Fruit fly (Drosophila melanogaster) whole organism, embryonic: ENCODE data around the gene papi.

ENCODE experiments used
- Aef1 ChIP-seq: fragments of 200-800 bp; sonication (Bioruptor generic); IDR thresholded peaks from 3 replicates; pipeline ENCODE4 v1.3.6; 2022; ENCODE audit warnings: missing biosample characterization, missing genetic modification characterization
- Bgb ChIP-seq: fragments of 200-800 bp; sonication (Bioruptor generic); IDR thresholded peaks from 2 replicates; pipeline ENCODE4 v1.3.6; 2022; ENCODE audit warnings: missing biosample characterization, missing genetic modification characterization; ENCODE audit not compliant: partially characterized antibody
- CG11560 ChIP-seq: fragments of 200-800 bp; sonication (Bioruptor generic); IDR thresholded peaks from 3 replicates; pipeline ENCODE4 v1.3.6; 2022; ENCODE audit warnings: missing biosample characterization, missing genetic modification characterization
- CG12391 ChIP-seq: fragments of 200-800 bp; sonication (Bioruptor generic); optimal IDR thresholded peaks from 3 replicates; lab custom pipeline; 2018; ENCODE audit warnings: missing biosample characterization, mild to moderate bottlenecking, missing genetic modification characterization, moderate library complexity
- CG13287 ChIP-seq: fragments of 200-800 bp; sonication (Bioruptor generic); IDR thresholded peaks from 2 replicates; pipeline ENCODE4 v1.3.6; 2022; ENCODE audit warnings: missing biosample characterization, missing genetic modification characterization; ENCODE audit not compliant: partially characterized antibody
- CG13424 ChIP-seq: fragments of 200-800 bp; sonication (Bioruptor generic); optimal IDR thresholded peaks from 2 replicates; lab custom pipeline; 2019; ENCODE audit warnings: missing biosample characterization, mild to moderate bottlenecking, missing genetic modification characterization, moderate library complexity
- CG14441 ChIP-seq: fragments of 200-800 bp; sonication (Bioruptor generic); IDR thresholded peaks from 2 replicates; pipeline ENCODE4 v1.3.6; 2022; ENCODE audit warnings: missing biosample characterization, missing genetic modification characterization
- CG16813 ChIP-seq: fragments of 200-800 bp; sonication (Bioruptor generic); IDR thresholded peaks from 3 replicates; pipeline ENCODE4 v1.3.6; 2022; ENCODE audit warnings: missing biosample characterization, missing genetic modification characterization; ENCODE audit not compliant: partially characterized antibody
- CG2120 ChIP-seq: fragments of 200-800 bp; sonication (Bioruptor generic); optimal IDR thresholded peaks from 3 replicates; lab custom pipeline; 2016; ENCODE audit warnings: missing biosample characterization, missing genetic modification characterization
- CG2678 ChIP-seq: fragments of 200-800 bp; sonication (Bioruptor generic); optimal IDR thresholded peaks from 3 replicates; lab custom pipeline; 2019; ENCODE audit warnings: missing biosample characterization, mild to moderate bottlenecking, missing genetic modification characterization, moderate library complexity
- CG30403 ChIP-seq: fragments of 200-800 bp; sonication (Bioruptor generic); optimal IDR thresholded peaks from 3 replicates; lab custom pipeline; 2016; ENCODE audit warnings: missing biosample characterization, missing genetic modification characterization
- CG33213 ChIP-seq: fragments of 200-800 bp; sonication (Bioruptor generic); optimal IDR thresholded peaks from 3 replicates; lab custom pipeline; 2016; ENCODE audit warnings: missing biosample characterization, missing genetic modification characterization
- CG33557 ChIP-seq: fragments of 200-800 bp; sonication (Bioruptor generic); optimal IDR thresholded peaks from 2 replicates; lab custom pipeline; 2019; ENCODE audit warnings: missing biosample characterization, mild to moderate bottlenecking, missing genetic modification characterization, moderate library complexity
- CG3838 ChIP-seq: fragments of 200-800 bp; sonication (Bioruptor generic); optimal IDR thresholded peaks from 3 replicates; lab custom pipeline; 2016; ENCODE audit warnings: missing biosample characterization, missing genetic modification characterization
- CG4328 ChIP-seq: fragments of 200-800 bp; sonication (Bioruptor generic); optimal IDR thresholded peaks from 3 replicates; lab custom pipeline; 2017; ENCODE audit warnings: missing biosample characterization, missing genetic modification reagents, missing genetic modification characterization
- CG4360 ChIP-seq: fragments of 200-800 bp; sonication (Bioruptor generic); IDR thresholded peaks from 2 replicates; pipeline ENCODE4 v1.3.6; 2022; ENCODE audit warnings: missing biosample characterization, missing genetic modification characterization
- CG6683 ChIP-seq: fragments of 200-800 bp; sonication (Bioruptor generic); optimal IDR thresholded peaks from 2 replicates; lab custom pipeline; 2017; ENCODE audit warnings: missing biosample characterization, mild to moderate bottlenecking, missing genetic modification characterization, missing genetic modification reagents
- CG9609 ChIP-seq: fragments of 200-800 bp; sonication (Bioruptor generic); optimal IDR thresholded peaks from 3 replicates; lab custom pipeline; 2016; ENCODE audit warnings: missing biosample characterization, missing genetic modification characterization
- CG9797 ChIP-seq: fragments of 200-800 bp; sonication (Bioruptor generic); optimal IDR thresholded peaks from 3 replicates; lab custom pipeline; 2018; ENCODE audit warnings: missing biosample characterization, mild to moderate bottlenecking, missing genetic modification characterization
- CoRest ChIP-seq: fragments of 200-800 bp; sonication (Bioruptor generic); optimal IDR thresholded peaks from 3 replicates; lab custom pipeline; 2018; ENCODE audit warnings: missing biosample characterization, mild to moderate bottlenecking, missing genetic modification characterization, moderate library complexity
- CrebB ChIP-seq: fragments of 200-800 bp; sonication (Bioruptor generic); optimal IDR thresholded peaks from 3 replicates; lab custom pipeline; 2018; ENCODE audit warnings: missing biosample characterization, mild to moderate bottlenecking, missing genetic modification characterization
- Dbx ChIP-seq: fragments of 200-800 bp; sonication (Bioruptor generic); IDR thresholded peaks from 3 replicates; pipeline ENCODE4 v1.3.6; 2022; ENCODE audit warnings: missing biosample characterization, missing genetic modification characterization
- Dek ChIP-seq: fragments of 200-800 bp; sonication (Bioruptor generic); optimal IDR thresholded peaks from 3 replicates; lab custom pipeline; 2019; ENCODE audit warnings: missing biosample characterization, mild to moderate bottlenecking, missing genetic modification characterization, moderate library complexity
- Doc3 ChIP-seq: fragments of 200-800 bp; sonication (Bioruptor generic); IDR thresholded peaks from 3 replicates; pipeline ENCODE4 v1.3.6; 2022; ENCODE audit warnings: missing biosample characterization, missing genetic modification characterization; ENCODE audit not compliant: partially characterized antibody
- Dp ChIP-seq: fragments of 200-800 bp; sonication (Bioruptor generic); optimal IDR thresholded peaks from 2 replicates; lab custom pipeline; 2018; ENCODE audit warnings: missing biosample characterization, mild to moderate bottlenecking, missing genetic modification characterization, moderate library complexity
- Drgx ChIP-seq: fragments of 200-800 bp; sonication (Bioruptor generic); IDR thresholded peaks from 2 replicates; pipeline ENCODE4 v1.3.6; 2022; ENCODE audit warnings: missing biosample characterization, missing genetic modification characterization
- E2f2 ChIP-seq: fragments of 200-800 bp; sonication (Bioruptor generic); IDR thresholded peaks from 2 replicates; pipeline ENCODE4 v1.3.6; 2022; ENCODE audit warnings: missing biosample characterization, missing genetic modification characterization
- Fer2 ChIP-seq: fragments of 200-800 bp; sonication (Bioruptor generic); optimal IDR thresholded peaks from 2 replicates; lab custom pipeline; 2018; ENCODE audit warnings: missing biosample characterization, mild to moderate bottlenecking, missing genetic modification characterization, moderate library complexity
- HmgZ ChIP-seq: fragments of 200-800 bp; sonication (Bioruptor generic); optimal IDR thresholded peaks from 2 replicates; lab custom pipeline; 2018; ENCODE audit warnings: missing biosample characterization, mild to moderate bottlenecking, missing genetic modification characterization
- Med ChIP-seq: fragments of 200-800 bp; sonication (Bioruptor generic); peaks from one replicate; lab custom pipeline; 2016; ENCODE audit warnings: missing biosample characterization, missing genetic modification characterization, mild to moderate bottlenecking, inconsistent platforms, moderate library complexity
- Sry-β ChIP-seq: fragments of 200-800 bp; sonication (Bioruptor generic); optimal IDR thresholded peaks from 2 replicates; lab custom pipeline; 2018; ENCODE audit warnings: missing biosample characterization, mild to moderate bottlenecking, missing genetic modification characterization, moderate library complexity
- Stat92E ChIP-seq, 3 experiments: fragments of >200 bp in 2 of 3; fragments of 200-800 bp in 1 of 3; sonication (Bioruptor generic) in 1 of 3; optimal IDR thresholded peaks; 2 replicates each; lab custom pipeline; 2017 to 2019; ENCODE audit warnings: missing biosample characterization in 3 of 3, missing genetic modification characterization in 3 of 3, mild to moderate bottlenecking in 1 of 3, moderate library complexity in 1 of 3
- Xbp1 ChIP-seq: fragments of 200-800 bp; sonication (Bioruptor generic); optimal IDR thresholded peaks from 3 replicates; lab custom pipeline; 2016; ENCODE audit warnings: missing biosample characterization, mild to moderate bottlenecking, missing genetic modification characterization
- bbx ChIP-seq: fragments of 200-800 bp; sonication (Bioruptor generic); IDR thresholded peaks from 2 replicates; pipeline ENCODE4 v1.3.6; 2022; ENCODE audit warnings: missing biosample characterization, missing genetic modification characterization; ENCODE audit not compliant: partially characterized antibody
- dati ChIP-seq: fragments of 200-800 bp; sonication (Bioruptor generic); IDR thresholded peaks from 2 replicates; pipeline ENCODE4 v1.3.6; 2022; ENCODE audit warnings: missing biosample characterization, missing genetic modification characterization
- ems ChIP-seq: fragments of 200-800 bp; sonication (Bioruptor generic); optimal IDR thresholded peaks from 3 replicates; lab custom pipeline; 2016; ENCODE audit warnings: missing biosample characterization, missing genetic modification characterization
- grn ChIP-seq: fragments of 200-800 bp; sonication (Bioruptor generic); optimal IDR thresholded peaks from 3 replicates; lab custom pipeline; 2017; ENCODE audit warnings: missing biosample characterization, missing genetic modification characterization
- hb ChIP-seq: fragments of 200-800 bp; sonication (Bioruptor generic); IDR thresholded peaks from 3 replicates; pipeline ENCODE4 v1.3.6; 2022; ENCODE audit warnings: missing biosample characterization, missing genetic modification characterization; ENCODE audit not compliant: partially characterized antibody
- hth ChIP-seq: fragments of >200 bp; optimal IDR thresholded peaks from 2 replicates; lab custom pipeline; 2017; ENCODE audit warnings: inconsistent platforms
- kni ChIP-seq: fragments of 200-800 bp; sonication (Bioruptor generic); optimal IDR thresholded peaks from 3 replicates; lab custom pipeline; 2017; ENCODE audit warnings: mild to moderate bottlenecking, missing biosample characterization, missing genetic modification reagents, missing genetic modification characterization
- nom ChIP-seq: fragments of 200-800 bp; sonication (Bioruptor generic); optimal IDR thresholded peaks from 2 replicates; lab custom pipeline; 2017; ENCODE audit warnings: missing biosample characterization, missing genetic modification characterization, mild to moderate bottlenecking, moderate library complexity, missing genetic modification reagents
- onecut ChIP-seq: fragments of 200-800 bp; sonication (Bioruptor generic); IDR thresholded peaks from 2 replicates; pipeline ENCODE4 v1.3.6; 2022; ENCODE audit warnings: missing biosample characterization, missing genetic modification characterization
- rib ChIP-seq: fragments of 200-800 bp; sonication (Bioruptor generic); IDR thresholded peaks from 2 replicates; pipeline ENCODE4 v1.3.6; 2022; ENCODE audit warnings: missing biosample characterization, missing genetic modification characterization
- salm ChIP-seq: fragments of 200-800 bp; sonication (Bioruptor generic); optimal IDR thresholded peaks from 2 replicates; lab custom pipeline; 2018; ENCODE audit warnings: missing biosample characterization, mild to moderate bottlenecking, missing genetic modification characterization
- sr ChIP-seq: fragments of 200-800 bp; sonication (Bioruptor generic); IDR thresholded peaks from 3 replicates; pipeline ENCODE4 v1.3.6; 2022; ENCODE audit warnings: missing biosample characterization, missing genetic modification characterization
- tgo ChIP-seq: fragments of 200-800 bp; sonication (Bioruptor generic); IDR thresholded peaks from 3 replicates; pipeline ENCODE4 v1.3.6; 2022; ENCODE audit warnings: missing biosample characterization, missing genetic modification characterization
- vvl ChIP-seq: fragments of 200-800 bp; sonication (Bioruptor generic); IDR thresholded peaks from 2 replicates; pipeline ENCODE4 v1.3.6; 2022; ENCODE audit warnings: missing biosample characterization, missing genetic modification characterization
- z ChIP-seq: fragments of 200-800 bp; sonication (Bioruptor generic); IDR thresholded peaks from 3 replicates; pipeline ENCODE4 v1.3.6; 2022; ENCODE audit warnings: missing biosample characterization, missing genetic modification characterization

Gene papi

dm6 chr2L:2228179-2228849, 7.8 kb downstream of the papi start (continued):
- no peak for TF ChIP-seq tgo
- TF ChIP-seq grn: peak; percentile 71
- no peak for TF ChIP-seq hth (lab: Kevin White, UChicago)
- 0 out of 2 replicates have a peak, but pooled peaks have one; percentile 23 for TF ChIP-seq Drgx (GFP tag; lab: Robert Waterston, UW)
- no peak for TF ChIP-seq CG6683 (GFP tag; lab: Kevin White, UChicago)
- peak; percentile 74 for TF ChIP-seq Med
- no peak; the same call in 1 of the 2 replicates for TF ChIP-seq CG14441 (GFP tag; lab: Robert Waterston, UW)

dm6 chr2L:2236722-2237121, 16.2 kb downstream of the papi start, which contains the start of gene Sec24CD:
Gene Sec24CD (minus strand): TSS chr2L:2236844.
- TF ChIP-seq Bgb (GFP tag; lab: Robert Waterston, UW) (peak; percentile 96), z (GFP tag; lab: Robert Waterston, UW) (no peak), CG33213 (GFP tag; lab: Kevin White, UChicago) (peak; percentile 0), Stat92E (GFP tag; optimal IDR thresholded peaks at IDR 0.05; lab: Kevin White, UChicago) (peak in 1 of 3 experiments; percentile 79), Dbx (0 out of 3 replicates have a peak, but pooled peaks have one; percentile 19), CG13424 (tag; lab: Kevin White, UChicago) (no peak), kni (GFP tag; lab: Kevin White, UChicago) (no peak), hb (peak; percentile 93), CG30403 (GFP tag; lab: Kevin White, UChicago) (peak; percentile 16), Sry-β (GFP tag; lab: Kevin White, UChicago) (no peak), CG2120 (GFP tag; lab: Kevin White, UChicago) (peak; percentile 6), bbx (GFP tag; lab: Robert Waterston, UW) (peak; percentile 98), Dp (GFP tag; lab: Kevin White, UChicago) (peak; percentile 43), HmgZ (tag; lab: Kevin White, UChicago) (peak; percentile 39), CrebB (tag; lab: Kevin White, UChicago) (peak; percentile 68), CG2678 (tag; lab: Kevin White, UChicago) (no peak), E2f2 (GFP tag; lab: Robert Waterston, UW) (peak; percentile 38), dati (GFP tag; lab: Robert Waterston, UW) (no peak), Xbp1 (GFP tag; lab: Kevin White, UChicago) (peak; percentile 79), CG9609 (GFP tag; lab: Kevin White, UChicago) (no peak), rib (no peak), ems (GFP tag; lab: Kevin White, UChicago) (no peak), CG11560 (tag; lab: Robert Waterston, UW) (peak; percentile 98), onecut (GFP tag; lab: Robert Waterston, UW) (peak; percentile 77), sr (GFP tag; lab: Robert Waterston, UW) (no peak), CG4328 (GFP tag; lab: Kevin White, UChicago) (no peak), CG16813 (GFP tag; lab: Robert Waterston, UW) (peak; percentile 84), vvl (GFP tag; lab: Robert Waterston, UW) (peak; percentile 38; the same call in 1 of the 2 replicates), CG9797 (GFP tag; lab: Kevin White, UChicago) (peak; percentile 35), CG4360 (GFP tag; lab: Robert Waterston, UW) (no peak), CG3838 (GFP tag; lab: Kevin White, UChicago) (no peak), Aef1 (GFP tag; lab: Robert Waterston, UW) (no peak), CG12391 (tag; lab: Kevin White, UChicago) (peak; percentile 52), CG13287 (GFP tag; lab: Robert Waterston, UW) (peak; percentile 97), Doc3 (GFP tag; lab: Robert Waterston, UW) (peak; percentile 87), CoRest (tag; lab: Kevin White, UChicago) (no peak), CG33557 (GFP tag; lab: Kevin White, UChicago) (peak; percentile 19), Dek (tag; lab: Kevin White, UChicago) (no peak), Fer2 (no peak), nom (GFP tag; lab: Kevin White, UChicago) (peak; percentile 73), salm (tag; lab: Kevin White, UChicago) (peak; percentile 16)
